Fruit fly (Drosophila melanogaster): ENCODE results near the gene CG18666.

CG18666 gene

dm6 chr2L:11003925-11004673 is 30.5 kb upstream of the CG18666 start, which contains the start of gene RpL9 (continued):
- TF ChIP-seq gce (GFP tag; IDR thresholded peaks at IDR 0.05) (peak; percentile 81; the same call in 2 of the 3 replicates), emc (GFP tag; optimal IDR thresholded peaks at IDR 0.05) (peak; percentile 36), Opbp (GFP tag; IDR thresholded peaks at IDR 0.05; ENCODE audit: partially characterized antibody) (no peak), CG15269 (tag; optimal IDR thresholded peaks at IDR 0.05) (no peak), gfzf (GFP tag; optimal IDR thresholded peaks at IDR 0.05) (peak; percentile 72), C15 (GFP tag; IDR thresholded peaks at IDR 0.05) (peak; percentile 61; the same call in 1 of the 3 replicates), dati (GFP tag; IDR thresholded peaks at IDR 0.05) (0 out of 2 replicates have a peak, but pooled peaks have one; percentile 35), CG1024 (GFP tag; IDR thresholded peaks at IDR 0.05) (0 out of 2 replicates have a peak, but pooled peaks have one; percentile 39), Lpt (GFP tag; optimal IDR thresholded peaks at IDR 0.05) (no peak), exex (tag; optimal IDR thresholded peaks at IDR 0.05) (peak; percentile 42), CG18476 (GFP tag; optimal IDR thresholded peaks at IDR 0.05) (no peak), CrebB (tag; optimal IDR thresholded peaks at IDR 0.05) (peak; percentile 84), inv (GFP tag; IDR thresholded peaks at IDR 0.05; ENCODE audit: partially characterized antibody) (no peak), CG4617 (GFP tag; optimal IDR thresholded peaks at IDR 0.05; ENCODE audit: borderline replicate concordance) (peak; percentile 30), CG10979 (tag; optimal IDR thresholded peaks at IDR 0.05) (peak; percentile 49), hth (optimal IDR thresholded peaks at IDR 0.05) (no peak), CG13894 (tag; optimal IDR thresholded peaks at IDR 0.05) (no peak), slbo (GFP tag; IDR thresholded peaks at IDR 0.05) (no peak), HLH3B (GFP tag; IDR thresholded peaks at IDR 0.05) (no peak; the same call in 1 of the 2 replicates), CG7987 (GFP tag; optimal IDR thresholded peaks at IDR 0.05) (peak; percentile 90), CG11247 (GFP tag; IDR thresholded peaks at IDR 0.05) (no peak), CG7745 (tag; optimal IDR thresholded peaks at IDR 0.05) (no peak), CG14860 (GFP tag; IDR thresholded peaks at IDR 0.05; ENCODE audit: partially characterized antibody) (no peak), slp2 (GFP tag; optimal IDR thresholded peaks at IDR 0.05) (peak; percentile 48), Doc3 (GFP tag; IDR thresholded peaks at IDR 0.05; ENCODE audit: partially characterized antibody) (no peak), NK7.1 (GFP tag; optimal IDR thresholded peaks at IDR 0.05) (peak; percentile 76), HHEX (GFP tag; optimal IDR thresholded peaks at IDR 0.05) (peak; percentile 86), org-1 (GFP tag; optimal IDR thresholded peaks at IDR 0.05) (peak; percentile 68), CG13296 (GFP tag; optimal IDR thresholded peaks at IDR 0.05) (peak; percentile 89), CG31365 (tag; optimal IDR thresholded peaks at IDR 0.05) (peak; percentile 80), ap (GFP tag; IDR thresholded peaks at IDR 0.05) (peak; percentile 75), Hmx (GFP tag; optimal IDR thresholded peaks at IDR 0.05) (no peak), sug (tag; optimal IDR thresholded peaks at IDR 0.05) (peak; percentile 64), sens (GFP tag) (peak; percentile 93), CG2116 (GFP tag; optimal IDR thresholded peaks at IDR 0.05) (peak; percentile 69), eve (GFP tag; optimal IDR thresholded peaks at IDR 0.05) (no peak), Atf6 (GFP tag; IDR thresholded peaks at IDR 0.05) (peak; percentile 73), tio (GFP tag; optimal IDR thresholded peaks at IDR 0.05) (no peak), tgo (GFP tag; IDR thresholded peaks at IDR 0.05) (peak; percentile 33; the same call in 1 of the 3 replicates), CG12744 (GFP tag; optimal IDR thresholded peaks at IDR 0.05) (peak; percentile 14), sima (GFP tag; optimal IDR thresholded peaks at IDR 0.05) (peak; percentile 9), CG3407 (GFP tag; optimal IDR thresholded peaks at IDR 0.05) (no peak), Dll (GFP tag; IDR thresholded peaks at IDR 0.05; ENCODE audit: partially characterized antibody) (no peak), CG8765 (GFP tag; IDR thresholded peaks at IDR 0.05) (no peak), CG6175 (GFP tag; IDR thresholded peaks at IDR 0.05) (no peak), Bteb2 (GFP tag; optimal IDR thresholded peaks at IDR 0.05) (peak; percentile 49), h (optimal IDR thresholded peaks at IDR 0.05) (no peak), Taf1 (GFP tag; IDR thresholded peaks at IDR 0.05) (0 out of 2 replicates have a peak, but pooled peaks have one; percentile 10), CG2875 (GFP tag; optimal IDR thresholded peaks at IDR 0.05) (peak; percentile 73), CG10959 (GFP tag; IDR thresholded peaks at IDR 0.05) (no peak; the same call in 1 of the 2 replicates)

Measured in whole organism, embryonic.